Worm (Caenorhabditis elegans) whole organism, early embryonic: ENCODE measurements around the gene clec-255.

Experiments used
- B0310.2 ChIP-seq: sonication (generic microtip); optimal IDR thresholded peaks from 2 replicates; lab custom pipeline; 2016; ENCODE audit warnings: mild to moderate bottlenecking, missing genetic modification characterization, missing compliant biosample characterization
- F13C5.2 ChIP-seq: sonication (generic microtip); optimal IDR thresholded peaks from 2 replicates; lab custom pipeline; 2017; ENCODE audit warnings: mild to moderate bottlenecking, missing genetic modification characterization, inconsistent platforms, missing compliant biosample characterization
- aly-1 ChIP-seq: sonication (generic microtip); optimal IDR thresholded peaks from 2 replicates; lab custom pipeline; 2016; ENCODE audit warnings: missing genetic modification characterization, missing compliant biosample characterization
- ama-1 ChIP-seq: fragments of 150-350 bp; optimal IDR thresholded peaks from 2 replicates; lab custom pipeline; 2014
- ceh-13 ChIP-seq: fragments of 200-800 bp; sonication (Bioruptor generic); optimal IDR thresholded peaks from 2 replicates; lab custom pipeline; 2018; ENCODE audit warnings: mild to moderate bottlenecking, missing genetic modification characterization, missing compliant biosample characterization
- ceh-36 ChIP-seq: sonication (generic microtip); optimal IDR thresholded peaks from 2 replicates; lab custom pipeline; 2016; ENCODE audit warnings: missing genetic modification characterization, inconsistent platforms, missing compliant biosample characterization
- ets-7 ChIP-seq: sonication (generic microtip); optimal IDR thresholded peaks from 2 replicates; lab custom pipeline; 2016; ENCODE audit warnings: missing genotype, missing genetic modification characterization, missing compliant biosample characterization
- flt-1 ChIP-seq: fragments of 200-800 bp; sonication (Bioruptor generic); IDR thresholded peaks from 2 replicates; pipeline ENCODE4 v1.3.6; 2022; ENCODE audit warnings: missing genetic modification characterization, missing compliant biosample characterization
- hmbx-1 ChIP-seq: sonication (generic microtip); optimal IDR thresholded peaks from 2 replicates; lab custom pipeline; 2016; ENCODE audit warnings: mild to moderate bottlenecking, missing genetic modification characterization, missing compliant biosample characterization
- hmg-4 ChIP-seq: fragments of 200-800 bp; sonication (Bioruptor generic); optimal IDR thresholded peaks from 2 replicates; lab custom pipeline; 2018; ENCODE audit warnings: mild to moderate bottlenecking, missing genetic modification characterization, missing compliant biosample characterization
- hnd-1 ChIP-seq: sonication (generic microtip); optimal IDR thresholded peaks from 2 replicates; lab custom pipeline; 2016; ENCODE audit warnings: missing genetic modification characterization, missing compliant biosample characterization
- pes-1 ChIP-seq: fragments of 200-800 bp; sonication (Bioruptor generic); IDR thresholded peaks from 2 replicates; pipeline ENCODE4 v1.3.6; 2022; ENCODE audit warnings: missing genetic modification reagents, missing genetic modification characterization, missing compliant biosample characterization
- scrt-1 ChIP-seq: fragments of 200-800 bp; sonication (Bioruptor generic); IDR thresholded peaks from 2 replicates; pipeline ENCODE4 v1.3.6; 2022; ENCODE audit warnings: missing genetic modification characterization, missing compliant biosample characterization
- sea-1 ChIP-seq: fragments of 200-800 bp; sonication (Bioruptor generic); conservative IDR thresholded peaks from 2 replicates; pipeline ENCODE4 v1.3.6; 2022; ENCODE audit warnings: missing genetic modification characterization, missing compliant biosample characterization
- tbx-11 ChIP-seq: fragments of 200-800 bp; sonication (Bioruptor generic); IDR thresholded peaks from 2 replicates; pipeline ENCODE4 v1.3.6; 2022; ENCODE audit warnings: missing genetic modification characterization, missing compliant biosample characterization
- tbx-37 ChIP-seq: fragments of 200-800 bp; sonication (Bioruptor generic); conservative IDR thresholded peaks from 2 replicates; pipeline ENCODE4 v1.3.6; 2022; ENCODE audit warnings: missing genetic modification reagents, missing genetic modification characterization, missing compliant biosample characterization
- tra-4 ChIP-seq: sonication (generic microtip); optimal IDR thresholded peaks from 2 replicates; lab custom pipeline; 2017; ENCODE audit warnings: missing genetic modification characterization, missing compliant biosample characterization

Gene clec-255

DNA sequence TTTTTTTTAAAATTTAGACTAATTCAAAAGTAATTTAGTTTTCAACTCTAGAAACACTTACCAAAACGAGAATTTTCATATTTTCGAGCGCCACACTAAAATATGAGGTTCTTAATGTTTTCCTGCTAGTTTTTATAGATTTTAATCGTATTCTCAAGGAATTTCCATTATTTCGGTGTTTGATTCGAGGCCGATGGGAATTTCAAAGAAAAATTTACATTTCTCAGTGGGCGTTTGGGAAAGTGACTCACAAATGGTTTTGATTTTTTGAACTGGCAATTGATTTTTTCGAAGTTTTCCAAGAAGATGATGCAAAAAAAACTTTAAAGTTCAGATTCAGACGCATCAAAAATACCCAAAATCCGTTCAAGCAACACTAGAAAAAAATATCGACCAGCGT lies 31.6 kb upstream of the clec-255 start, which contains the start of gene C54E10.11:
Gene C54E10.11 (minus strand): TSS at position 101 of the 400 bp plus-strand sequence.
- TF ChIP-seq ets-7 (tag; lab: Kevin White, UChicago) (no peak), tbx-11 (GFP tag; lab: Robert Waterston, UW) (no peak), F13C5.2 (tag; lab: Kevin White, UChicago) (no peak), tbx-37 (GFP tag; lab: Robert Waterston, UW) (no peak), pes-1 (GFP tag; lab: Robert Waterston, UW) (no peak), aly-1 (tag; lab: Kevin White, UChicago) (no peak), sea-1 (GFP tag; lab: Robert Waterston, UW) (no peak), tra-4 (no peak), flt-1 (GFP tag; lab: Robert Waterston, UW) (no peak), hmbx-1 (no peak), ama-1 (lab: Kevin White, UChicago) (no peak), hmg-4 (no peak), B0310.2 (no peak), scrt-1 (GFP tag; lab: Robert Waterston, UW) (no peak)

DNA sequence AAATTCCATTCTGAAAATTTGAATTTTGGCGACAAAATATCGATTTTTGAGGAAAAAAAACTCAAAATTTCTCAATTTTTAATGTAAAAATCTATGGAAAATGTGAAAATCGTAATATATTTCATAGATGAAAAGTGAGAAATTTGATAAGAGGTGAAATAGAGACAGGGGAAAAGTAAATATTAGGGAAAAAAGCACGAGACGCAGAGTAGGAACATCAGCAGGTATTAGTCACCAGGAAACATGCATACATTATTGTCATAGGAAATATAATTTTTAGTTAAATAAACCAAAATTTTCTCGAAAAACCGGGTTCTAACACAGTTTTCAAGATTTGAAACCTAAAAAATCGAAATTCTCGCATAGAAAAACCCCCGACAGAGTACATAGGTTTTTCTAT lies 30.3 kb upstream of the clec-255 start, which contains the start of gene nhr-170:
Gene nhr-170 (minus strand): TSS at position 16 of the 400 bp plus-strand sequence.
- no peak for TF ChIP-seq tra-4
- TF ChIP-seq tbx-11 (GFP tag; lab: Robert Waterston, UW): no peak
- no peak for TF ChIP-seq hmbx-1
- TF ChIP-seq pes-1 (GFP tag; lab: Robert Waterston, UW): no peak
- no peak for TF ChIP-seq hnd-1 (tag; lab: Kevin White, UChicago)
- TF ChIP-seq scrt-1 (GFP tag; lab: Robert Waterston, UW): no peak
- no peak for TF ChIP-seq F13C5.2 (tag; lab: Kevin White, UChicago)
- TF ChIP-seq hmg-4: no peak
- no peak for TF ChIP-seq ceh-13 (GFP tag; lab: Kevin White, UChicago)
- no peak for TF ChIP-seq tbx-37 (GFP tag; lab: Robert Waterston, UW)
- TF ChIP-seq ets-7 (tag; lab: Kevin White, UChicago): no peak
- no peak for TF ChIP-seq aly-1 (tag; lab: Kevin White, UChicago)
- TF ChIP-seq flt-1 (GFP tag; lab: Robert Waterston, UW): no peak
- TF ChIP-seq ama-1 (lab: Kevin White, UChicago): no peak
- TF ChIP-seq sea-1 (GFP tag; lab: Robert Waterston, UW): no peak
- TF ChIP-seq B0310.2: no peak

DNA sequence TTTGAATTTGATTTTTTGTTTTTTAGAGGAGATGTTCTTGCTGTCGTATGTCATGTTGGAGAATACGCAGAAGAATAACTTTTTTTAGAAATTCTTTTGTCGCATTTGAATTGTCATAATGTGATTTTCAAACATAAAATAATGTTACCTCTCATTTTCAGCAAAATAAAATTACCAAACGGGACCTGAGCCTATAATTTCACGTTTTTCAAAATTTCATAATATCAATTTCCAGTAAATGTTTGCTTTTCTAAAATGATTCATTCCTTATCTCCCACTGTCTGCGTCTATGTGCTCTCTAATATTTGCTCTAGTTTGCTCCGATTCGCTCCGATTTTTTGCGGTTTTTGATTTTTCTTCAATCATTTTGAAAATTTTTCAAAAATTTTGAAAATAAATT lies 20.1 kb upstream of the clec-255 start, which contains the start of gene nhr-231:
Gene nhr-231 (plus strand): TSS at position 301 of the 400 bp plus-strand sequence.
- no peak for TF ChIP-seq hmbx-1
- TF ChIP-seq ets-7 (tag; lab: Kevin White, UChicago): no peak
- TF ChIP-seq pes-1 (GFP tag; lab: Robert Waterston, UW): no peak
- TF ChIP-seq tra-4: no peak
- no peak for TF ChIP-seq scrt-1 (GFP tag; lab: Robert Waterston, UW)
- TF ChIP-seq tbx-37 (GFP tag; lab: Robert Waterston, UW): no peak

DNA sequence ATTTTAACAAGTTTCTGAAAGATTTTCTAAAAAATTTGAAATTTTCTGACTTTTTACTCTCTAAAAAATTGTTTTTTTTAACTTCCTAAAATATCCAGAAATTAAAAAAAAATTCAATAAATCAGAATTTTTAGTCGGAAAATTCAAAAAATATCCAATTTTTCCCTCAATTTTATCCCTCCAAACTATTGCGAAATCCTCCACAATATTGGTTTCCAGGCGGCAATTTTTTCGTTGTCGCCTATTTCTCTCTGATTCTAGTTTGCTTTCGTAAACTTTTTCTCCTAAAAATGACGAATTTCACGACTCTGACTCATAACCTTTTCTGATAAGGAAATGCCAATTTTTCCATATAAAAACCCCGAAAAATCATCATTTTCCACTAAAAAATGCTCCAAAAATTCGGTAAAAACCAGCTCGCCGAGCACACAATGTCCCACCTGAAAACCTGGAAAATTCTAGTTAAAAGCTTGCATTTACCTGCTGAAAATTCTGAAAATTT lies 16.9 kb upstream of the clec-255 start, which contains the start of gene Y17D7B.2:
Gene Y17D7B.2 (plus strand): TSS at position 323 of the 502 bp plus-strand sequence.
- TF ChIP-seq hmg-4: no peak
- no peak for TF ChIP-seq B0310.2
- no peak for TF ChIP-seq hmbx-1
- no peak for TF ChIP-seq scrt-1 (GFP tag; lab: Robert Waterston, UW)
- TF ChIP-seq ama-1 (lab: Kevin White, UChicago): no peak
- TF ChIP-seq ceh-13 (GFP tag; lab: Kevin White, UChicago): no peak
- TF ChIP-seq ceh-36 (tag; lab: Kevin White, UChicago): no peak
- TF ChIP-seq ets-7 (tag; lab: Kevin White, UChicago): no peak
- TF ChIP-seq F13C5.2 (tag; lab: Kevin White, UChicago): no peak
- TF ChIP-seq sea-1 (GFP tag; lab: Robert Waterston, UW): no peak
- no peak for TF ChIP-seq hnd-1 (tag; lab: Kevin White, UChicago)
- TF ChIP-seq tbx-37 (GFP tag; lab: Robert Waterston, UW): no peak
- no peak for TF ChIP-seq aly-1 (tag; lab: Kevin White, UChicago)
- no peak for TF ChIP-seq tbx-11 (GFP tag; lab: Robert Waterston, UW)
- TF ChIP-seq flt-1 (GFP tag; lab: Robert Waterston, UW): no peak

DNA sequence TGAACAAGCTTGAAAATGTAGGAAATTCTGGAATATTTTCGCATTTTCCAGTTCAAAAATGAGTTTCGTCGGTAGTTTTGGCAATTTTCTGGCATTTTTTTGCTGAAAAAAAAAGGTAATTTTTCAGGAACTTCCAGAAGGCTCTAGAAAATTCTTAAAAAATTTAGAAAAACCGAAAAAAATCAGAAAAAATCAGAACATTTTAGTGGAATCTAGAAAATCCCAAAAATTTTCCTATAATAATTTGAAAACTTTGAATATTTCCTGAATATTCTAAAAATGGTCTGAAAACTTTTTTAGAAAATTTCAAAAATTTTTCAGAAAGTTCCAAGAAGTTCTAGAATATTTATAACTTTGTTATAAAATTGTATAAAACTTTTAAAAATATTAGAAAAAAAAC lies 16.2 kb upstream of the clec-255 start, which contains the start of gene Y17D7B.3:
Gene Y17D7B.3 (minus strand): TSS at position 101 of the 400 bp plus-strand sequence.
- TF ChIP-seq flt-1 (GFP tag; lab: Robert Waterston, UW) (no peak), aly-1 (tag; lab: Kevin White, UChicago) (no peak), ama-1 (lab: Kevin White, UChicago) (no peak), B0310.2 (no peak), ceh-13 (GFP tag; lab: Kevin White, UChicago) (no peak), F13C5.2 (tag; lab: Kevin White, UChicago) (no peak), hmg-4 (no peak), tbx-11 (GFP tag; lab: Robert Waterston, UW) (no peak), ceh-36 (tag; lab: Kevin White, UChicago) (no peak)

DNA sequence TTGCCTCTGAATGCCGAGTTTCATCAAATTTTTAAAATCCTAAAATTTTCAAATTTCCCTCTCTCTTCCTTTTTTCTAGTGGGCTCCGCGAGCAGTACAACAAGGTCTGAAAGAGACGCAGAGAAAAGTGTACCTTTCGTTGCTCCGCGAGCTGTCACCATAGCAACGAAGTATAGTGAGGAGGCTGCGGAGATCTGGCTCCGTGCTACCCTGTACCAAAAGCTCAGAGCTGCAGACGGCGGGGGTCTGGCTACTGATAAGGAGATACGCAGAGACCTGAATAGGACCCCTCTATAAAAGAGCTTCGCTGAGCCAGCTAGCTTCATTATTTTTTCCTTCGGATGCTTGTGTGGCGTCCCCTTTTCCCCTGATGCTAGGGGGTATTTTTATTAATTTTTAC lies 13.0 kb upstream of the clec-255 start, which contains the start of gene Y17D7B.10:
Gene Y17D7B.10 (plus strand): TSS at position 243 of the 400 bp plus-strand sequence.
- TF ChIP-seq hmg-4: no peak
- TF ChIP-seq F13C5.2 (tag; lab: Kevin White, UChicago): no peak
- no peak for TF ChIP-seq ama-1 (lab: Kevin White, UChicago)
- TF ChIP-seq hnd-1 (tag; lab: Kevin White, UChicago): no peak
- TF ChIP-seq ets-7 (tag; lab: Kevin White, UChicago): no peak
- no peak for TF ChIP-seq scrt-1 (GFP tag; lab: Robert Waterston, UW)
- TF ChIP-seq aly-1 (tag; lab: Kevin White, UChicago): no peak

DNA sequence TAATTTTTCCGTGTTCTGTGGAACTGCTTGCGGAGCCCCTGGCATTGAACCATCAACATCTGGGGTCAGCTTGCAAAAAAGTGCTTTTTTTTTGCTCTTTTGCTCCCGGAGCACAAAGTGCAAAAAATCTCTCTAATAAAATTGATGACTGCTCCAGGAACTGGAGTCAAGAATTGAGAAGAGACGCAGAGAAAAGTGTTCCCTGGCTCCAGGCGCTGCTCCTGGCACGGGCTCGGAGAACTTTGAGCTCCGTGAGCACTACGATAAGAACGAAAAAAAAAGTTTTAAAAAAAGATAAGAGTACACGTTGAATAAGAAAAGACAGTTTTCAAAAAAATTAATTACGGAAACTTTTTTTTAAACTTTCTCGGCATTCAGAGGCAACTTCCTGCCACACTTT lies 12.2 kb upstream of the clec-255 start:
- TF ChIP-seq tbx-11 (GFP tag; lab: Robert Waterston, UW): no peak
- TF ChIP-seq F13C5.2 (tag; lab: Kevin White, UChicago): no peak
- TF ChIP-seq ceh-13 (GFP tag; lab: Kevin White, UChicago): no peak
- no peak for TF ChIP-seq hnd-1 (tag; lab: Kevin White, UChicago)
- TF ChIP-seq hmg-4: no peak
- no peak for TF ChIP-seq flt-1 (GFP tag; lab: Robert Waterston, UW)
- no peak for TF ChIP-seq tbx-37 (GFP tag; lab: Robert Waterston, UW)
- TF ChIP-seq tra-4: no peak
- TF ChIP-seq ets-7 (tag; lab: Kevin White, UChicago): no peak
- TF ChIP-seq pes-1 (GFP tag; lab: Robert Waterston, UW): no peak
- TF ChIP-seq hmbx-1: no peak
- no peak for TF ChIP-seq ceh-36 (tag; lab: Kevin White, UChicago)
